Fruit fly (Drosophila melanogaster): Measurements from ENCODE around the gene pasi1.
A peak's percentile ranks its signal among the peaks of the same experiment; 100 is the strongest.

Gene pasi1

dm6 chr3R:17794335-17795074 lies 370 bp upstream of the pasi1 start, which contains the start of gene CG43102 (continued):
- TF ChIP-seq lilli (GFP tag; optimal IDR thresholded peaks at IDR 0.05) (peak; percentile 65), CG14050 (GFP tag; IDR thresholded peaks at IDR 0.05) (peak; percentile 57), C15 (GFP tag; IDR thresholded peaks at IDR 0.05) (0 out of 3 replicates have a peak, but pooled peaks have one; percentile 42), CG10565 (GFP tag; optimal IDR thresholded peaks at IDR 0.05) (no peak), CG10979 (tag; optimal IDR thresholded peaks at IDR 0.05) (peak; percentile 44), CG4328 (GFP tag; optimal IDR thresholded peaks at IDR 0.05) (peak; percentile 38), Bteb2 (GFP tag; optimal IDR thresholded peaks at IDR 0.05) (peak; percentile 12), bsh (GFP tag; optimal IDR thresholded peaks at IDR 0.05) (peak; percentile 39 to 68), CG7928 (GFP tag; optimal IDR thresholded peaks at IDR 0.05) (no peak), CG9215 (GFP tag; IDR thresholded peaks at IDR 0.05) (peak; percentile 54; the same call in 1 of the 2 replicates), kah (GFP tag; optimal IDR thresholded peaks at IDR 0.05) (peak; percentile 60), usp (GFP tag; optimal IDR thresholded peaks at IDR 0.05) (no peak), Bdp1 (GFP tag; optimal IDR thresholded peaks at IDR 0.05) (peak; percentile 31), PHDP (tag; optimal IDR thresholded peaks at IDR 0.05) (peak; percentile 74), lola (GFP tag; optimal IDR thresholded peaks at IDR 0.05) (peak in 1 of 3 experiments; percentile 38), E2f1 (GFP tag; IDR thresholded peaks at IDR 0.05) (peak; percentile 63; the same call in 1 of the 2 replicates), CG11504 (tag; optimal IDR thresholded peaks at IDR 0.05) (peak; percentile 68), eyg (GFP tag; optimal IDR thresholded peaks at IDR 0.05) (no peak), sob (GFP tag; IDR thresholded peaks at IDR 0.05) (peak; percentile 79), HmgD (GFP tag; optimal IDR thresholded peaks at IDR 0.05) (no peak), Six4 (GFP tag; optimal IDR thresholded peaks at IDR 0.05) (peak; percentile 49), CG1603 (tag; optimal IDR thresholded peaks at IDR 0.05) (peak; percentile 61), ind (GFP tag; optimal IDR thresholded peaks at IDR 0.05) (peak; percentile 71), CG2120 (GFP tag; optimal IDR thresholded peaks at IDR 0.05) (peak; percentile 67), Hr78 (GFP tag; optimal IDR thresholded peaks at IDR 0.05) (no peak), Asciz (GFP tag; optimal IDR thresholded peaks at IDR 0.05) (peak; percentile 17), Oaz (GFP tag; IDR thresholded peaks at IDR 0.05) (no peak), NFAT (GFP tag; IDR thresholded peaks at IDR 0.05) (peak; percentile 87), fd3F (GFP tag; optimal IDR thresholded peaks at IDR 0.05) (peak; percentile 49), Taf1 (GFP tag; IDR thresholded peaks at IDR 0.05) (peak; percentile 62), CG10462 (GFP tag; optimal IDR thresholded peaks at IDR 0.05) (no peak), dpn (GFP tag; optimal IDR thresholded peaks at IDR 0.05) (peak; percentile 39 to 67), prd (optimal IDR thresholded peaks at IDR 0.05) (no peak), prd (GFP tag; IDR thresholded peaks at IDR 0.05) (peak; percentile 80), CG3838 (GFP tag; optimal IDR thresholded peaks at IDR 0.05) (no peak), ab (GFP tag; optimal IDR thresholded peaks at IDR 0.05) (no peak), CG12744 (GFP tag; optimal IDR thresholded peaks at IDR 0.05) (peak; percentile 32), crc (GFP tag; optimal IDR thresholded peaks at IDR 0.05) (no peak), gsb (GFP tag; IDR thresholded peaks at IDR 0.05) (no peak), Xbp1 (GFP tag; optimal IDR thresholded peaks at IDR 0.05) (peak; percentile 73), CG4707 (GFP tag; optimal IDR thresholded peaks at IDR 0.05) (peak; percentile 91), CTCF (GFP tag; optimal IDR thresholded peaks at IDR 0.05) (peak; percentile 46), CG15073 (GFP tag; optimal IDR thresholded peaks at IDR 0.05) (no peak), CG6654 (GFP tag; optimal IDR thresholded peaks at IDR 0.05) (peak; percentile 24), tna (GFP tag; IDR thresholded peaks at IDR 0.05; ENCODE audit: partially characterized antibody) (no peak; the same call in none of the 2 replicates), en (GFP tag; optimal IDR thresholded peaks at IDR 0.05) (no peak), Atf6 (GFP tag; IDR thresholded peaks at IDR 0.05) (peak; percentile 38; the same call in 1 of the 2 replicates), GATAe (GFP tag; conservative IDR thresholded peaks at IDR 0.05) (no peak), CG30020 (tag; optimal IDR thresholded peaks at IDR 0.05) (peak; percentile 60), CG2202 (tag; optimal IDR thresholded peaks at IDR 0.05) (no peak)

All from whole organism, embryonic.